Worm (Caenorhabditis elegans): ENCODE measurements around the gene T05A7.3.
A peak's percentile ranks its signal among the peaks of the same experiment; 100 is the strongest.

T05A7.3 gene

ce11 chrII:4676241-4676640, 660 bp downstream of the T05A7.3 start:
- no peak for TF ChIP-seq lir-3 (tag; optimal IDR thresholded peaks at IDR 0.05)
- peak in 1 of 2 experiments; percentile 19 for TF ChIP-seq daf-16 (GFP tag; optimal IDR thresholded peaks at IDR 0.05)
- no peak for TF ChIP-seq daf-16 (tag; optimal IDR thresholded peaks at IDR 0.05)
- TF ChIP-seq aly-2 (tag; optimal IDR thresholded peaks at IDR 0.05) = no peak
- TF ChIP-seq madf-5 (GFP tag; IDR thresholded peaks at IDR 0.05) = no peak
- peak; percentile 23 for TF ChIP-seq hlh-30 (tag; optimal IDR thresholded peaks at IDR 0.05; ENCODE audit: insufficient read depth)

- TF ChIP-seq mdl-1 (tag; optimal IDR thresholded peaks at IDR 0.05) (no peak), saeg-2 (GFP tag; IDR thresholded peaks at IDR 0.05) (no peak), nhr-6 (tag; optimal IDR thresholded peaks at IDR 0.05) (no peak), F26F4.8 (GFP tag; conservative IDR thresholded peaks at IDR 0.05) (no peak), madf-5 (GFP tag; IDR thresholded peaks at IDR 0.05) (no peak), set-16 (GFP tag; IDR thresholded peaks at IDR 0.05) (no peak), tra-1 (GFP tag; IDR thresholded peaks at IDR 0.05) (no peak), nhr-25 (tag; optimal IDR thresholded peaks at IDR 0.05; ENCODE audit: borderline replicate concordance, insufficient read depth) (no peak), ztf-11 (tag; optimal IDR thresholded peaks at IDR 0.05) (no peak)
Observed at ce11 chrII:4677916-4678315, 2.3 kb downstream of the T05A7.3 start, which contains the start of gene T05A7.1. Gene T05A7.1 (plus strand): TSS chrII:4678216.

- TF ChIP-seq nhr-76 (tag; optimal IDR thresholded peaks at IDR 0.05) = no peak
- no peak for TF ChIP-seq fos-1 (tag; optimal IDR thresholded peaks at IDR 0.05)
- TF ChIP-seq mxl-2 (GFP tag; conservative IDR thresholded peaks at IDR 0.05) = no peak
- no peak for TF ChIP-seq lin-15B (tag; optimal IDR thresholded peaks at IDR 0.05)
- TF ChIP-seq nhr-41 (GFP tag; IDR thresholded peaks at IDR 0.05) = no peak
- TF ChIP-seq ama-1 (optimal IDR thresholded peaks at IDR 0.05) = no peak
- TF ChIP-seq nhr-11 (tag; optimal IDR thresholded peaks at IDR 0.05) = no peak
- TF ChIP-seq lin-29 (GFP tag; IDR thresholded peaks at IDR 0.05) = no peak
- TF ChIP-seq daf-19 (GFP tag; conservative IDR thresholded peaks at IDR 0.05) = no peak
- no peak for TF ChIP-seq ztf-7 (tag; optimal IDR thresholded peaks at IDR 0.05)
- TF ChIP-seq jun-1 (tag; optimal IDR thresholded peaks at IDR 0.05) = no peak
- no peak for TF ChIP-seq ceh-32 (tag; optimal IDR thresholded peaks at IDR 0.05; ENCODE audit: poor library complexity)
- no peak for TF ChIP-seq mdl-1 (tag; optimal IDR thresholded peaks at IDR 0.05)
- no peak for TF ChIP-seq mes-2 (tag; optimal IDR thresholded peaks at IDR 0.05; ENCODE audit: poor library complexity, severe bottlenecking)
Observed at ce11 chrII:4681391-4681790, 5.8 kb downstream of the T05A7.3 start, which contains the start of gene T05A7.7. Gene T05A7.7 (minus strand): TSS chrII:4681491.

DNA sequence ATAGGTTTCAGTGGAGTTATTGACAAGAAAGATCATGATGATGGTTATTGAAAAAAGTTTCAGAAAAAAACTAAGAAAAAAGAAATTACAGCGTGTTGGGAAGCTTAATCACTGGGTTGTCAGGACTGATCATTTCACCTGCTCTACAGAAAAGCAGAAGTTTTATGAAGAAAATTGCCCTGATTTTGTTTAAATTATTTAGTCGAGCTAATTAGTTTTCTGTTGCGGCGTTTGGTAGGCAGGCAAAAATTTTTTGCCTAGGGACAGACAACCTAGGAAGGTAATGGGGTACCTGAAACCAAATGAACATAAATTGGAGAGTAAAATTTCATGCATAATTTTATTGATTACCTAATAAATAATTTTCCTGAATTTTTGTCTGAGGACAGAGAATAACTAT, 8.1 kb downstream of the T05A7.3 start, which contains the start of gene sre-40:
Gene sre-40, minus strand, starts transcription at position 101 of the 400 bp plus-strand sequence.
- no peak for TF ChIP-seq cey-2 (tag; optimal IDR thresholded peaks at IDR 0.05; ENCODE audit: borderline replicate concordance, insufficient read depth)

DNA sequence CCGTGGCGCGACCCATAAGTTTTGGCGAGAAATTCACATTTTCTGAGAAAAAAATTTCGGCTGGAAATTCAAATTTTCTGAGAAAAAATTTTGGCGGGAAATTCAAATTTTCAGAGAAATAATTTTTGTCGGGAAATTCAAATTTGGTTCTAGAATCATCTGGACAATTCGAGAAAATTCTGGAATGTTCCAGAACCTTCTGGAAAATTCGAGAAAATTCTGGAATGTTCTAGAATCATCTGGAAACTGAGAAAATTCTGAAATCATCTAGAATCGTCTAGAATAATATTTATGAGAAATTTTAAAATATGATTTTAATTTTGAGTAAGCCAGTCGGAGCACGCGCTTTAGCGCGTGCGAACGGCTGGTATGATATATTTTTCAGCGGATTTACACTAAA, 9.3 kb downstream of the T05A7.3 start:
- TF ChIP-seq Y48G9A.11 (GFP tag; IDR thresholded peaks at IDR 0.05) = no peak
- no peak for TF ChIP-seq nhr-25 (tag; optimal IDR thresholded peaks at IDR 0.05; ENCODE audit: borderline replicate concordance, insufficient read depth)
- no peak for TF ChIP-seq tra-1 (GFP tag; IDR thresholded peaks at IDR 0.05)
- TF ChIP-seq Y105C5A.15 (GFP tag; IDR thresholded peaks at IDR 0.05) = no peak
- no peak for TF ChIP-seq saeg-2 (GFP tag; IDR thresholded peaks at IDR 0.05)
- TF ChIP-seq snpc-1.2 (GFP tag; IDR thresholded peaks at IDR 0.05) = no peak
- no peak for TF ChIP-seq zfp-2 (tag; optimal IDR thresholded peaks at IDR 0.05)
- TF ChIP-seq dpl-1 (GFP tag; optimal IDR thresholded peaks at IDR 0.05) = no peak
- no peak for TF ChIP-seq lin-39 (tag; optimal IDR thresholded peaks at IDR 0.05)
- no peak for TF ChIP-seq gei-8 (GFP tag; optimal IDR thresholded peaks at IDR 0.05)
- no peak for TF ChIP-seq nhr-10 (tag; optimal IDR thresholded peaks at IDR 0.05)
- TF ChIP-seq mes-2 (tag; optimal IDR thresholded peaks at IDR 0.05; ENCODE audit: poor library complexity, severe bottlenecking) = no peak
- TF ChIP-seq ceh-82 (tag; optimal IDR thresholded peaks at IDR 0.05) = no peak
- no peak for TF ChIP-seq hlh-30 (tag; optimal IDR thresholded peaks at IDR 0.05; ENCODE audit: insufficient read depth)
- no peak for TF ChIP-seq unc-39 (tag; optimal IDR thresholded peaks at IDR 0.05)
